Worm (Caenorhabditis elegans) whole organism, L3 larva: ENCODE results near the gene C41H7.2.
A peak's percentile ranks its signal among the peaks of the same experiment; 100 is the strongest.

Experiments
- R02D3.7 ChIP-seq: fragments of 150-350 bp; optimal IDR thresholded peaks from 2 replicates; lab custom pipeline; 2014; ENCODE audit warnings: missing biosample characterization, missing genetic modification characterization
- ama-1 ChIP-seq: fragments of 150-350 bp; optimal IDR thresholded peaks from 2 replicates; lab custom pipeline; 2018
- ceh-16 ChIP-seq: sonication (generic microtip); optimal IDR thresholded peaks from 2 replicates; lab custom pipeline; 2017; ENCODE audit warnings: missing biosample characterization, missing genetic modification characterization
- ceh-9 ChIP-seq: sonication (generic microtip); optimal IDR thresholded peaks from 2 replicates; lab custom pipeline; 2018; ENCODE audit warnings: missing biosample characterization, missing genetic modification characterization
- eor-1 ChIP-seq, 2 experiments: fragments of 150-350 bp; optimal IDR thresholded peaks; 2 replicates each; lab custom pipeline; 2014 to 2018; ENCODE audit warnings: missing biosample characterization in 2 of 2, missing genetic modification characterization in 2 of 2
- fos-1 ChIP-seq: fragments of 150-350 bp; optimal IDR thresholded peaks from 2 replicates; lab custom pipeline; 2014; ENCODE audit warnings: missing biosample characterization, missing genetic modification characterization
- lin-39 ChIP-seq: fragments of 150-350 bp; optimal IDR thresholded peaks from 2 replicates; lab custom pipeline; 2018; ENCODE audit warnings: missing biosample characterization, missing genetic modification reagents, missing genetic modification characterization
- mdl-1 ChIP-seq: fragments of 150-350 bp; optimal IDR thresholded peaks from 2 replicates; lab custom pipeline; 2014; ENCODE audit warnings: missing biosample characterization, missing genetic modification characterization
- nhr-28 ChIP-seq: fragments of 150-350 bp; optimal IDR thresholded peaks from 2 replicates; lab custom pipeline; 2014; ENCODE audit warnings: missing biosample characterization, missing genetic modification characterization
- pqm-1 ChIP-seq: fragments of 150-350 bp; optimal IDR thresholded peaks from 2 replicates; lab custom pipeline; 2017; ENCODE audit warnings: missing biosample characterization, missing genetic modification characterization, inconsistent platforms
- snpc-4 ChIP-seq: fragments of 150-350 bp; optimal IDR thresholded peaks from 2 replicates; lab custom pipeline; 2014; ENCODE audit warnings: missing biosample characterization, missing genetic modification characterization
- unc-39 ChIP-seq: sonication (generic microtip); optimal IDR thresholded peaks from 4 replicates; lab custom pipeline; 2017; ENCODE audit warnings: missing biosample characterization, missing genetic modification characterization
- unc-62 ChIP-seq: fragments of 150-350 bp; sonication (generic microtip); optimal IDR thresholded peaks from 4 replicates; lab custom pipeline; 2014; ENCODE audit warnings: missing biosample characterization, missing genetic modification reagents, missing genetic modification characterization

DNA sequence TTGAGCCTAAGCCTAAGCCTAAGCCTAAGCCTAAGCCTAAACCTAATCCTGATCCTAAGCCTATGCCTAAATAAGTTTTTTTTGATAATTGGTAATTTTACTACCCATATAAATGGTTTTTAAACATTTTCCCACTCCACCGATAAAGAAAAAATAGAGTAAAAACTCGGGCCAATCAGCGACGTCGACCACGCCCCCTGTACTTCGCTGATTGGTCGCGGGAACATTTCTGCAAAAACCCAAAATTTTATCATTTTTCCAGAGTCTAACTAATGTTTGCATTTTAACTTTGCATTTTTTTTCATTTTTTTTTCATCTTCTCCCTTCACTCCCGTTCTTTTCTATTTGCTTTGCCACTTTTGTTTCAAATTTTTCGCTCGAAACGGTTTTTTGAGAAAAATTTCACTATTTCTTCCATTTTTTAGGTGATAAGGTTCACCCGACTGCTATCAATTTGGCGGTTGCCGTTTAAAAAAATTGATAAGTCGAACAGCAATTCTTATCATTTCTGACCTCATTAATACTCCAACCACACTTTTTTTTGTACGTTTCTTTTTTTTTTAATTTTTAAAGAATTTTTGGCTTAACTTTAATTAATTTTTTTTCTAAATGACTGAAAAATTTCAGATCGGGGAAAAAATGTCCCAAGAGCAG, at the start of gene C41H7.2:
- TF ChIP-seq pqm-1 (peak; percentile 49), mdl-1 (tag; lab: Kevin White, UChicago) (no peak), unc-39 (tag; lab: Kevin White, UChicago) (no peak), R02D3.7 (tag; lab: Kevin White, UChicago) (no peak), nhr-28 (tag; lab: Kevin White, UChicago) (no peak), ceh-16 (tag; lab: Kevin White, UChicago) (no peak), snpc-4 (tag; lab: Kevin White, UChicago) (no peak), ama-1 (no peak), ceh-9 (tag; lab: Kevin White, UChicago) (no peak), lin-39 (tag; lab: Kevin White, UChicago) (no peak), eor-1 (tag; optimal IDR thresholded peaks at IDR 0.05; lab: Kevin White, UChicago) (no peak), unc-62 (GFP tag; lab: Kevin White, UChicago) (no peak), fos-1 (tag; lab: Kevin White, UChicago) (no peak)
